Fruit fly (Drosophila melanogaster) whole organism, embryonic: ENCODE results near the gene CG11655.

Experiments used
- Adf1 ChIP-seq: fragments of 200-800 bp; sonication (Bioruptor generic); IDR thresholded peaks from 2 replicates; pipeline ENCODE4 v1.3.6; 2022; ENCODE audit warnings: missing biosample characterization, missing genetic modification characterization
- CG11085 ChIP-seq: fragments of 200-800 bp; sonication (Bioruptor generic); IDR thresholded peaks from 2 replicates; pipeline ENCODE4 v1.3.6; 2022; ENCODE audit warnings: missing biosample characterization, missing genetic modification characterization
- CG12104 ChIP-seq: fragments of 200-800 bp; sonication (Bioruptor generic); optimal IDR thresholded peaks from 3 replicates; lab custom pipeline; 2016; ENCODE audit warnings: missing biosample characterization, missing genetic modification characterization
- CG12155 ChIP-seq: fragments of 200-800 bp; sonication (Bioruptor generic); optimal IDR thresholded peaks from 3 replicates; lab custom pipeline; 2016; ENCODE audit warnings: missing biosample characterization, missing genetic modification characterization
- CG12744 ChIP-seq: fragments of 200-800 bp; sonication (Bioruptor generic); optimal IDR thresholded peaks from 2 replicates; lab custom pipeline; 2016; ENCODE audit warnings: missing biosample characterization, missing genetic modification characterization
- CG12769 ChIP-seq: fragments of 200-800 bp; sonication (Bioruptor generic); optimal IDR thresholded peaks from 2 replicates; lab custom pipeline; 2019; ENCODE audit warnings: missing biosample characterization, mild to moderate bottlenecking, missing genetic modification characterization, moderate library complexity
- CG14014 ChIP-seq: fragments of 200-800 bp; sonication (Bioruptor generic); IDR thresholded peaks from 2 replicates; pipeline ENCODE4 v1.3.6; 2022; ENCODE audit warnings: missing biosample characterization, missing genetic modification characterization
- CG14965 ChIP-seq: fragments of 200-800 bp; sonication (Bioruptor generic); optimal IDR thresholded peaks from 2 replicates; lab custom pipeline; 2016; ENCODE audit warnings: missing biosample characterization, missing genetic modification characterization, borderline replicate concordance
- CG15479 ChIP-seq: fragments of 200-800 bp; sonication (Bioruptor generic); optimal IDR thresholded peaks from 3 replicates; lab custom pipeline; 2019; ENCODE audit warnings: missing biosample characterization, mild to moderate bottlenecking, missing genetic modification characterization, moderate library complexity
- CG15696 ChIP-seq: fragments of 200-800 bp; sonication (Bioruptor generic); optimal IDR thresholded peaks from 2 replicates; lab custom pipeline; 2019; ENCODE audit warnings: missing biosample characterization, mild to moderate bottlenecking, missing genetic modification characterization, moderate library complexity
- CG17802 ChIP-seq: fragments of 200-800 bp; sonication (Bioruptor generic); optimal IDR thresholded peaks from 2 replicates; lab custom pipeline; 2018; ENCODE audit warnings: missing biosample characterization, mild to moderate bottlenecking, missing genetic modification characterization, moderate library complexity
- CG17912 ChIP-seq: fragments of 200-800 bp; sonication (Bioruptor generic); optimal IDR thresholded peaks from 2 replicates; lab custom pipeline; 2018; ENCODE audit warnings: missing biosample characterization, mild to moderate bottlenecking, missing genetic modification characterization
- CG18619 ChIP-seq: fragments of 200-800 bp; sonication (Bioruptor generic); optimal IDR thresholded peaks from 3 replicates; lab custom pipeline; 2017; ENCODE audit warnings: missing biosample characterization, mild to moderate bottlenecking, missing genetic modification characterization
- CG2678 ChIP-seq: fragments of 200-800 bp; sonication (Bioruptor generic); optimal IDR thresholded peaks from 3 replicates; lab custom pipeline; 2019; ENCODE audit warnings: missing biosample characterization, mild to moderate bottlenecking, missing genetic modification characterization, moderate library complexity
- CG31441 ChIP-seq: fragments of 200-800 bp; sonication (Bioruptor generic); IDR thresholded peaks from 2 replicates; pipeline ENCODE4 v1.3.6; 2022; ENCODE audit warnings: missing biosample characterization, missing genetic modification characterization
- CG34376 ChIP-seq: fragments of 200-800 bp; sonication (Bioruptor generic); optimal IDR thresholded peaks from 2 replicates; lab custom pipeline; 2018; ENCODE audit warnings: missing biosample characterization, mild to moderate bottlenecking, missing genetic modification characterization
- CG42726 ChIP-seq: fragments of 200-800 bp; sonication (Bioruptor generic); IDR thresholded peaks from 2 replicates; pipeline ENCODE4 v1.3.6; 2022; ENCODE audit warnings: missing biosample characterization, missing genetic modification characterization; ENCODE audit not compliant: partially characterized antibody
- CG6272 ChIP-seq: fragments of 200-800 bp; sonication (Bioruptor generic); IDR thresholded peaks from 2 replicates; pipeline ENCODE4 v1.3.6; 2022; ENCODE audit warnings: missing biosample characterization, missing genetic modification characterization
- CG6765 ChIP-seq: fragments of 200-800 bp; sonication (Bioruptor generic); optimal IDR thresholded peaks from 3 replicates; lab custom pipeline; 2017; ENCODE audit warnings: missing biosample characterization, mild to moderate bottlenecking, missing genetic modification characterization
- CG7357 ChIP-seq: fragments of 200-800 bp; sonication (Bioruptor generic); IDR thresholded peaks from 3 replicates; pipeline ENCODE4 v1.3.6; 2022; ENCODE audit warnings: missing biosample characterization, missing genetic modification characterization
- CG7928 ChIP-seq: fragments of 200-800 bp; sonication (Bioruptor generic); optimal IDR thresholded peaks from 2 replicates; lab custom pipeline; 2017; ENCODE audit warnings: missing biosample characterization, mild to moderate bottlenecking, missing genetic modification characterization
- CG8359 ChIP-seq: fragments of 200-800 bp; sonication (Bioruptor generic); optimal IDR thresholded peaks from 2 replicates; lab custom pipeline; 2017; ENCODE audit warnings: missing biosample characterization, mild to moderate bottlenecking, missing genetic modification characterization, borderline replicate concordance
- CG8388 ChIP-seq: fragments of 200-800 bp; sonication (Bioruptor generic); optimal IDR thresholded peaks from 2 replicates; lab custom pipeline; 2019; ENCODE audit warnings: missing biosample characterization, mild to moderate bottlenecking, missing genetic modification characterization, moderate library complexity
- CTCF ChIP-seq: fragments of 200-800 bp; sonication (Bioruptor generic); optimal IDR thresholded peaks from 2 replicates; lab custom pipeline; 2017; ENCODE audit warnings: missing biosample characterization, mild to moderate bottlenecking, missing genetic modification characterization, moderate library complexity
- Dll ChIP-seq: fragments of 200-800 bp; sonication (Bioruptor generic); IDR thresholded peaks from 4 replicates; pipeline ENCODE4 v1.3.6; 2022; ENCODE audit warnings: missing biosample characterization, missing genetic modification characterization; ENCODE audit not compliant: partially characterized antibody
- Dref ChIP-seq: fragments of 200-800 bp; sonication (Bioruptor generic); IDR thresholded peaks from 2 replicates; pipeline ENCODE4 v1.3.6; 2022; ENCODE audit warnings: missing biosample characterization, missing genetic modification characterization
- Ets65A ChIP-seq: fragments of 200-800 bp; sonication (Bioruptor generic); peaks from one replicate; lab custom pipeline; 2016; ENCODE audit warnings: missing biosample characterization, missing genetic modification characterization
- Hand ChIP-seq: fragments of 200-800 bp; sonication (Bioruptor generic); optimal IDR thresholded peaks from 2 replicates; lab custom pipeline; 2017; ENCODE audit warnings: mild to moderate bottlenecking, missing biosample characterization, missing genetic modification reagents, missing genetic modification characterization
- Hmx ChIP-seq: fragments of 200-800 bp; sonication (Bioruptor generic); optimal IDR thresholded peaks from 2 replicates; lab custom pipeline; 2016; ENCODE audit warnings: missing biosample characterization, missing genetic modification characterization
- MESR4 ChIP-seq: fragments of 200-800 bp; sonication (Bioruptor generic); optimal IDR thresholded peaks from 2 replicates; lab custom pipeline; 2018; ENCODE audit warnings: missing biosample characterization, mild to moderate bottlenecking, missing genetic modification characterization, moderate library complexity
- Meics ChIP-seq: fragments of 200-800 bp; sonication (Bioruptor generic); optimal IDR thresholded peaks from 2 replicates; lab custom pipeline; 2017; ENCODE audit warnings: missing biosample characterization, mild to moderate bottlenecking, missing genetic modification characterization
- Mrtf ChIP-seq: fragments of 200-800 bp; sonication (Bioruptor generic); IDR thresholded peaks from 3 replicates; pipeline ENCODE4 v1.3.6; 2022; ENCODE audit warnings: missing biosample characterization, missing genetic modification characterization
- Sin3A ChIP-seq: fragments of >200 bp; optimal IDR thresholded peaks from 2 replicates; lab custom pipeline; 2018
- Ssrp ChIP-seq: fragments of 200-800 bp; sonication (Bioruptor generic); optimal IDR thresholded peaks from 2 replicates; lab custom pipeline; 2018; ENCODE audit warnings: missing biosample characterization, mild to moderate bottlenecking, missing genetic modification characterization, moderate library complexity
- Usf ChIP-seq: fragments of 200-800 bp; sonication (Bioruptor generic); optimal IDR thresholded peaks from 2 replicates; lab custom pipeline; 2017; ENCODE audit warnings: missing genotype, missing biosample characterization, missing genetic modification characterization
- amos ChIP-seq: fragments of 200-800 bp; sonication (Bioruptor generic); IDR thresholded peaks from 2 replicates; pipeline ENCODE4 v1.3.6; 2022; ENCODE audit warnings: missing biosample characterization, missing genetic modification characterization; ENCODE audit not compliant: partially characterized antibody
- btn ChIP-seq: fragments of 200-800 bp; sonication (Bioruptor generic); optimal IDR thresholded peaks from 2 replicates; lab custom pipeline; 2016; ENCODE audit warnings: missing biosample characterization, missing genetic modification characterization
- chn ChIP-seq: fragments of 200-800 bp; sonication (Bioruptor generic); optimal IDR thresholded peaks from 2 replicates; lab custom pipeline; 2016; ENCODE audit warnings: missing biosample characterization, missing genetic modification characterization
- fd102C ChIP-seq: fragments of 200-800 bp; sonication (Bioruptor generic); optimal IDR thresholded peaks from 2 replicates; lab custom pipeline; 2018; ENCODE audit warnings: missing biosample characterization, mild to moderate bottlenecking, missing genetic modification characterization, moderate library complexity
- fd3F ChIP-seq: fragments of 200-800 bp; sonication (Bioruptor generic); optimal IDR thresholded peaks from 2 replicates; lab custom pipeline; 2018; ENCODE audit warnings: missing biosample characterization, mild to moderate bottlenecking, missing genetic modification characterization, moderate library complexity
- lilli ChIP-seq: fragments of 200-800 bp; sonication (Bioruptor generic); optimal IDR thresholded peaks from 3 replicates; lab custom pipeline; 2016; ENCODE audit warnings: missing biosample characterization, missing genetic modification characterization
- lola ChIP-seq, 3 experiments: fragments of >200 bp in 2 of 3; fragments of 200-800 bp in 1 of 3; sonication (Bioruptor generic) in 1 of 3; optimal IDR thresholded peaks; 2 replicates each; lab custom pipeline; 2017 to 2019; ENCODE audit warnings: missing biosample characterization in 3 of 3, missing genetic modification characterization in 3 of 3, mild to moderate bottlenecking in 1 of 3, moderate library complexity in 1 of 3
- mirr ChIP-seq: fragments of 200-800 bp; sonication (Bioruptor generic); optimal IDR thresholded peaks from 3 replicates; lab custom pipeline; 2018; ENCODE audit warnings: missing biosample characterization, mild to moderate bottlenecking, missing genetic modification characterization
- nmo ChIP-seq: fragments of 200-800 bp; sonication (Bioruptor generic); optimal IDR thresholded peaks from 2 replicates; lab custom pipeline; 2018; ENCODE audit warnings: missing biosample characterization, mild to moderate bottlenecking, missing genetic modification characterization, moderate library complexity
- sens ChIP-seq: fragments of 200-800 bp; sonication (Bioruptor generic); peaks from one replicate; lab custom pipeline; 2016; ENCODE audit warnings: missing biosample characterization, missing genetic modification characterization
- seq ChIP-seq: fragments of 200-800 bp; sonication (Bioruptor generic); IDR thresholded peaks from 2 replicates; pipeline ENCODE4 v1.3.6; 2022; ENCODE audit warnings: missing biosample characterization, missing genetic modification characterization
- sqz ChIP-seq: fragments of 200-800 bp; sonication (Bioruptor generic); optimal IDR thresholded peaks from 3 replicates; lab custom pipeline; 2018; ENCODE audit warnings: missing biosample characterization, mild to moderate bottlenecking, missing genetic modification characterization
- stwl ChIP-seq: fragments of 200-800 bp; sonication (Bioruptor generic); optimal IDR thresholded peaks from 3 replicates; lab custom pipeline; 2018; ENCODE audit warnings: missing biosample characterization, mild to moderate bottlenecking, missing genetic modification characterization, moderate library complexity
- vfl ChIP-seq: fragments of 200-800 bp; sonication (Bioruptor generic); optimal IDR thresholded peaks from 2 replicates; lab custom pipeline; 2016; ENCODE audit warnings: missing biosample characterization, missing genetic modification characterization
- zfh2 ChIP-seq: fragments of 200-800 bp; sonication (Bioruptor generic); optimal IDR thresholded peaks from 2 replicates; lab custom pipeline; 2016; ENCODE audit warnings: missing biosample characterization, missing genetic modification characterization

The CG11655 gene

DNA sequence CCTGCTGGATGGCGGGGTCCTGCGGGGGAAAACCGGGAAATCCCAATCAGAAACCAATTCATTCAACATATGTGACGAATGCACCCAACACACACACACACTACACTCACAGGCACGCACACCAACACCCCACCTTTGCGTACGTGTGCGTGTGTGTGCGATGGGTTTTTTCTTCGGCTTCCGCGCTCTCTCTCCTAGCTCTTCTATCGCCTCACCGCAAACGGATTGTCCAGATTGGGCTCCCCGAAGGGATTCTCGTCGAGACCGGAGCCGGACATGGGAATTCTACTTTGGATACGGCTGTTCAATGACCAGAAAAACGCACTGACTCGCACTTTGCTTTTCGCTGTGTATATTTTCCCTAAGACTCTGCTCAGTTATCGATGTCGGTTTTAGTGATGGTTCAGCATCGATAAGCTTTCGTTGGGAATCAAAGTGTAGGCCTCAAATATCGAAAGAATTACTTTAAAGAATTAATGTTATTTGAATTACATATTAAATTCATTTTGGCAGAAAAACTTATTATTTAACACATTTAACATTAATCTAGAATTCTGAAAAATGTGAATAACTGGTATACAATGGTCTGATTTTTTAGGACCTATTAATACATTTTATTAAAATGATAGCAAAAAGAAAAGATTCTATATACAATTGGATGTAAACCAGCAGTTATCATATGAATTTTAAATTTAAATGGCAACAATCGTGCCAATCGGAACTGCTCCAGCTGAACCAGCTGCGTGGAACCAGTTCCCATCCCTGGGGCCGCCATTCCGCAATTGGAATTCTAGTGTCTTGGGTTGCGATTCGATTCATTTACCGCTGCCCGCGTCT lies 3.6 kb upstream of the CG11655 start, which contains the start of the genes Scamp and Ahcy (continued):
- TF ChIP-seq CG34376 (GFP tag; lab: Kevin White, UChicago) (no peak), CG14965 (GFP tag; lab: Kevin White, UChicago) (no peak), CG12155 (GFP tag; lab: Kevin White, UChicago) (no peak), CG18619 (no peak), CG7928 (peak; percentile 81), CG11085 (GFP tag; lab: Robert Waterston, UW) (no peak), sens (GFP tag; lab: Kevin White, UChicago) (peak; percentile 70), Hand (GFP tag; lab: Kevin White, UChicago) (no peak), CG15696 (no peak), CG17912 (no peak), chn (GFP tag; lab: Kevin White, UChicago) (no peak), Dref (GFP tag; lab: Robert Waterston, UW) (peak; percentile 65), seq (no peak), stwl (tag; lab: Kevin White, UChicago) (peak; percentile 32), CG6272 (GFP tag; lab: Robert Waterston, UW) (no peak), Meics (GFP tag; lab: Kevin White, UChicago) (peak; percentile 59), amos (GFP tag; lab: Robert Waterston, UW) (peak; percentile 44; the same call in 1 of the 2 replicates), CG14014 (GFP tag; lab: Robert Waterston, UW) (no peak), sqz (GFP tag; lab: Kevin White, UChicago) (no peak), CG42726 (no peak), CG17802 (tag; lab: Kevin White, UChicago) (no peak), CG12769 (tag; lab: Kevin White, UChicago) (peak; percentile 15), CG7357 (no peak), CG8359 (GFP tag; lab: Kevin White, UChicago) (no peak), btn (GFP tag; lab: Kevin White, UChicago) (no peak), CTCF (GFP tag; lab: Kevin White, UChicago) (no peak), Usf (GFP tag; lab: Kevin White, UChicago) (no peak), mirr (GFP tag; lab: Kevin White, UChicago) (no peak), Ets65A (GFP tag; lab: Kevin White, UChicago) (peak; percentile 7), CG6765 (GFP tag; lab: Kevin White, UChicago) (no peak), CG12744 (GFP tag; lab: Kevin White, UChicago) (no peak), Dll (GFP tag; lab: Robert Waterston, UW) (peak; percentile 57; the same call in 2 of the 4 replicates), nmo (GFP tag; lab: Kevin White, UChicago) (peak; percentile 44), fd3F (no peak), Hmx (GFP tag; lab: Kevin White, UChicago) (no peak), lilli (peak; percentile 38), vfl (GFP tag; lab: Kevin White, UChicago) (no peak), CG15479 (GFP tag; lab: Kevin White, UChicago) (no peak), CG31441 (GFP tag; lab: Robert Waterston, UW) (0 out of 2 replicates have a peak, but pooled peaks have one; percentile 30), MESR4 (GFP tag; lab: Kevin White, UChicago) (peak; percentile 91), CG12104 (GFP tag; lab: Kevin White, UChicago) (no peak), CG8388 (GFP tag; lab: Kevin White, UChicago) (no peak), fd102C (no peak), Mrtf (GFP tag; lab: Robert Waterston, UW) (no peak), Sin3A (lab: Kevin White, UChicago) (peak; percentile 34), CG2678 (tag; lab: Kevin White, UChicago) (peak; percentile 32), zfh2 (no peak), Adf1 (no peak), Ssrp (tag; lab: Kevin White, UChicago) (no peak), lola (GFP tag; optimal IDR thresholded peaks at IDR 0.05; lab: Kevin White, UChicago) (peak in 1 of 3 experiments; percentile 10)
